Worm (Caenorhabditis elegans) whole organism, L4 larva: Measurements from ENCODE around the gene E02H1.1.

Source experiments
- aly-2 ChIP-seq: sonication (generic microtip); optimal IDR thresholded peaks from 2 replicates; lab custom pipeline; 2018; ENCODE audit warnings: missing biosample characterization, missing genetic modification characterization
- ama-1 ChIP-seq: fragments of 150-350 bp; optimal IDR thresholded peaks from 2 replicates; lab custom pipeline; 2014; ENCODE audit warnings: inconsistent platforms, mixed read lengths
- mdl-1 ChIP-seq, 2 experiments: fragments of 150-350 bp in 1 of 2; sonication (generic microtip) in 1 of 2; optimal IDR thresholded peaks; 2 replicates each; lab custom pipeline; 2014 to 2017; ENCODE audit warnings: missing biosample characterization in 2 of 2, missing genetic modification characterization in 2 of 2
- zip-2 ChIP-seq: fragments of 150-350 bp; optimal IDR thresholded peaks from 2 replicates; lab custom pipeline; 2014; ENCODE audit warnings: missing biosample characterization, missing genetic modification characterization

DNA sequence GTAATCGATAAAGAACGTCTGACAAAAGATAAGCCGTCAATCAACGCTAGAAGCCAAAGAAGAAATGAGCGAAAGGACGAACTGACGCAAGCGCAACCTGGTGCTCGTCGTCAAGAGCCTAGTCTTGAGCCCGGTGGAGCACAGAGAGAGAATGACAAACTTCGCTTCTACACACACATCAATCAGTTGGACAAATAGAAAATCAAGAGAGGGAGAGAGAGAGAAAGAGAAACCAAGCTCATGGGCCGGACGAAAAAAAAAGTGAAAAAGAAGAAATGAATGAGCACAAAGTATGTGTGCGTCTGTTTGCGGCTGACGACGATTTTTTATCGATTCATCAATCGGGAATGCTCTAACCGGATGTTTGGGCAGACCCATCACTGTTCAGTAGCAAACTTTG lies 30.2 kb upstream of the E02H1.1 start:
- TF ChIP-seq aly-2 (tag; lab: Kevin White, UChicago) (no peak), mdl-1 (tag; optimal IDR thresholded peaks at IDR 0.05; lab: Kevin White, UChicago) (peak in 1 of 2 experiments; percentile 11), ama-1 (lab: Kevin White, UChicago) (peak; percentile 26), zip-2 (no peak)
